Worm (Caenorhabditis elegans): ENCODE measurements around the gene F52H3.11.

DNA sequence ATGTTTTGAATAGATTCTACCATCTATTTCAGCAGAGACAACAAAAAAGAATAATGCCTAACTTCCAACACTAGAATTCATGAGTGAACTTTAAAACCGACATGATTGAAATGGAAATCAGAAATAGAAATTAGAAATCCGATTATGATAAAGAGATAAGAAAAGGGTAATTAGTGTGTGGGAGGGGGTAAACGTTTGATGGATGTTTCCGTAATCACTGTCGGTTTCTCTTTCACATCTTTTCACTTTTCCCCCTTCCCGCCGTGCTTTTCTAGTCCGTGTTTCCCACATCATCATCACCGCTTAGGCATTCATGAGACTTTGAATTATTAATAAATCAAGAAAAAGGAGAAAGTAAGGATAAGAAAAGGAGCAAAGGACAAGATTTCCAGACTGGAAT lies 707 bp upstream of the F52H3.11 start:
- TF ChIP-seq ref-1 (GFP tag; conservative IDR thresholded peaks at IDR 0.05) (no peak), T22C8.4 (GFP tag; IDR thresholded peaks at IDR 0.05) (no peak), flt-1 (GFP tag; IDR thresholded peaks at IDR 0.05) (no peak), ztf-29 (GFP tag; IDR thresholded peaks at IDR 0.05) (no peak), klf-2 (GFP tag; conservative IDR thresholded peaks at IDR 0.05) (no peak), ztf-23 (GFP tag; IDR thresholded peaks at IDR 0.05) (no peak)
